Fruit fly (Drosophila melanogaster) whole organism, embryonic: ENCODE results near the gene CG33631.

Experiments used
- Adf1 ChIP-seq: fragments of 200-800 bp; sonication (Bioruptor generic); IDR thresholded peaks from 2 replicates; pipeline ENCODE4 v1.3.6; 2022; ENCODE audit warnings: missing biosample characterization, missing genetic modification characterization
- CG11247 ChIP-seq: fragments of 200-800 bp; sonication (Bioruptor generic); IDR thresholded peaks from 2 replicates; pipeline ENCODE4 v1.3.6; 2022; ENCODE audit warnings: missing biosample characterization, missing genetic modification characterization
- CG13894 ChIP-seq: fragments of 200-800 bp; sonication (Bioruptor generic); optimal IDR thresholded peaks from 3 replicates; lab custom pipeline; 2018; ENCODE audit warnings: missing biosample characterization, mild to moderate bottlenecking, missing genetic modification characterization, moderate library complexity
- CG14014 ChIP-seq: fragments of 200-800 bp; sonication (Bioruptor generic); IDR thresholded peaks from 2 replicates; pipeline ENCODE4 v1.3.6; 2022; ENCODE audit warnings: missing biosample characterization, missing genetic modification characterization
- CG14710 ChIP-seq: fragments of 200-800 bp; sonication (Bioruptor generic); optimal IDR thresholded peaks from 3 replicates; lab custom pipeline; 2019; ENCODE audit warnings: missing biosample characterization, mild to moderate bottlenecking, missing genetic modification characterization, moderate library complexity
- CG15073 ChIP-seq: fragments of 200-800 bp; sonication (Bioruptor generic); optimal IDR thresholded peaks from 2 replicates; lab custom pipeline; 2016; ENCODE audit warnings: missing biosample characterization, missing genetic modification characterization
- CG15601 ChIP-seq: fragments of 200-800 bp; sonication (Bioruptor generic); optimal IDR thresholded peaks from 3 replicates; lab custom pipeline; 2019; ENCODE audit warnings: missing biosample characterization, mild to moderate bottlenecking, missing genetic modification characterization, moderate library complexity
- CG2116 ChIP-seq: fragments of 200-800 bp; sonication (Bioruptor generic); optimal IDR thresholded peaks from 3 replicates; lab custom pipeline; 2018; ENCODE audit warnings: missing biosample characterization, mild to moderate bottlenecking, missing genetic modification characterization
- CG30020 ChIP-seq: fragments of 200-800 bp; optimal IDR thresholded peaks from 2 replicates; lab custom pipeline; 2019; ENCODE audit warnings: missing biosample characterization, mild to moderate bottlenecking, missing genetic modification characterization, moderate library complexity
- CG3838 ChIP-seq: fragments of 200-800 bp; sonication (Bioruptor generic); optimal IDR thresholded peaks from 3 replicates; lab custom pipeline; 2016; ENCODE audit warnings: missing biosample characterization, missing genetic modification characterization
- CG42726 ChIP-seq: fragments of 200-800 bp; sonication (Bioruptor generic); IDR thresholded peaks from 2 replicates; pipeline ENCODE4 v1.3.6; 2022; ENCODE audit warnings: missing biosample characterization, missing genetic modification characterization; ENCODE audit not compliant: partially characterized antibody
- CG43689 ChIP-seq: fragments of 200-800 bp; sonication (Bioruptor generic); IDR thresholded peaks from 2 replicates; pipeline ENCODE4 v1.3.6; 2022; ENCODE audit warnings: missing biosample characterization, missing genetic modification characterization
- CG4730 ChIP-seq: fragments of 200-800 bp; sonication (Bioruptor generic); IDR thresholded peaks from 2 replicates; pipeline ENCODE4 v1.3.6; 2022; ENCODE audit warnings: missing biosample characterization, missing genetic modification characterization
- CG6791 ChIP-seq: fragments of 200-800 bp; sonication (Bioruptor generic); IDR thresholded peaks from 3 replicates; pipeline ENCODE4 v1.3.6; 2022; ENCODE audit warnings: missing biosample characterization, missing genetic modification characterization; ENCODE audit not compliant: partially characterized antibody
- CG7745 ChIP-seq: fragments of 200-800 bp; sonication (Bioruptor generic); optimal IDR thresholded peaks from 2 replicates; lab custom pipeline; 2018; ENCODE audit warnings: missing biosample characterization, mild to moderate bottlenecking, missing genetic modification characterization, moderate library complexity
- CG8281 ChIP-seq: fragments of 200-800 bp; sonication (Bioruptor generic); optimal IDR thresholded peaks from 2 replicates; lab custom pipeline; 2018; ENCODE audit warnings: missing biosample characterization, mild to moderate bottlenecking, missing genetic modification characterization, moderate library complexity
- CG9817 ChIP-seq: fragments of 200-800 bp; sonication (Bioruptor generic); optimal IDR thresholded peaks from 2 replicates; lab custom pipeline; 2018; ENCODE audit warnings: missing biosample characterization, mild to moderate bottlenecking, missing genetic modification characterization, moderate library complexity
- Dbx ChIP-seq: fragments of 200-800 bp; sonication (Bioruptor generic); IDR thresholded peaks from 3 replicates; pipeline ENCODE4 v1.3.6; 2022; ENCODE audit warnings: missing biosample characterization, missing genetic modification characterization
- Fer1 ChIP-seq: fragments of 200-800 bp; sonication (Bioruptor generic); optimal IDR thresholded peaks from 2 replicates; lab custom pipeline; 2017; ENCODE audit warnings: missing biosample characterization, mild to moderate bottlenecking, missing genetic modification characterization
- MTF-1 ChIP-seq: fragments of 200-800 bp; sonication (Bioruptor generic); optimal IDR thresholded peaks from 2 replicates; lab custom pipeline; 2018; ENCODE audit warnings: missing biosample characterization, mild to moderate bottlenecking, missing genetic modification characterization, borderline replicate concordance
- Myb ChIP-seq: fragments of 200-800 bp; sonication (Bioruptor generic); optimal IDR thresholded peaks from 2 replicates; lab custom pipeline; 2016; ENCODE audit warnings: missing biosample characterization, missing genetic modification characterization
- NC2β ChIP-seq: fragments of 200-800 bp; sonication (Bioruptor generic); optimal IDR thresholded peaks from 2 replicates; lab custom pipeline; 2016; ENCODE audit warnings: missing biosample characterization, missing genetic modification characterization
- NfI ChIP-seq: fragments of 200-800 bp; sonication (Bioruptor generic); optimal IDR thresholded peaks from 3 replicates; lab custom pipeline; 2018; ENCODE audit warnings: missing biosample characterization, mild to moderate bottlenecking, missing genetic modification characterization, moderate library complexity
- PHDP ChIP-seq: fragments of 200-800 bp; sonication (Bioruptor generic); optimal IDR thresholded peaks from 3 replicates; lab custom pipeline; 2018; ENCODE audit warnings: missing biosample characterization, mild to moderate bottlenecking, missing genetic modification characterization, moderate library complexity
- Scr ChIP-seq: fragments of 200-800 bp; sonication (Bioruptor generic); IDR thresholded peaks from 2 replicates; pipeline ENCODE4 v1.3.6; 2022; ENCODE audit warnings: missing biosample characterization, missing genetic modification characterization; ENCODE audit not compliant: partially characterized antibody
- Ssrp ChIP-seq: fragments of 200-800 bp; sonication (Bioruptor generic); optimal IDR thresholded peaks from 2 replicates; lab custom pipeline; 2018; ENCODE audit warnings: missing biosample characterization, mild to moderate bottlenecking, missing genetic modification characterization, moderate library complexity
- Vsx1 ChIP-seq: fragments of 200-800 bp; sonication (Bioruptor generic); optimal IDR thresholded peaks from 2 replicates; lab custom pipeline; 2017; ENCODE audit warnings: missing biosample characterization, mild to moderate bottlenecking, missing genetic modification characterization, missing genetic modification reagents
- ash1 ChIP-seq: fragments of 200-800 bp; sonication (Bioruptor generic); optimal IDR thresholded peaks from 2 replicates; lab custom pipeline; 2018; ENCODE audit warnings: missing biosample characterization, mild to moderate bottlenecking, missing genetic modification characterization
- caup ChIP-seq: fragments of 200-800 bp; sonication (Bioruptor generic); optimal IDR thresholded peaks from 3 replicates; lab custom pipeline; 2017; ENCODE audit warnings: missing biosample characterization, mild to moderate bottlenecking, missing genetic modification characterization, moderate library complexity; ENCODE audit not compliant: severe bottlenecking
- cg ChIP-seq: fragments of 200-800 bp; sonication (Bioruptor generic); optimal IDR thresholded peaks from 3 replicates; lab custom pipeline; 2019; ENCODE audit warnings: missing biosample characterization, mild to moderate bottlenecking, missing genetic modification characterization, moderate library complexity
- chinmo ChIP-seq: fragments of 200-800 bp; sonication (Bioruptor generic); IDR thresholded peaks from 4 replicates; pipeline ENCODE4 v1.3.6; 2022; ENCODE audit warnings: missing biosample characterization, missing genetic modification characterization; ENCODE audit not compliant: partially characterized antibody
- crol ChIP-seq: fragments of 200-800 bp; sonication (Bioruptor generic); IDR thresholded peaks from 2 replicates; pipeline ENCODE4 v1.3.6; 2022; ENCODE audit warnings: missing biosample characterization, missing genetic modification characterization
- dpn ChIP-seq, 2 experiments: fragments of 200-800 bp; sonication (Bioruptor generic); optimal IDR thresholded peaks; 3 replicates each; lab custom pipeline; 2016; ENCODE audit warnings: missing biosample characterization in 2 of 2, missing genetic modification characterization in 2 of 2
- jing ChIP-seq: fragments of 200-800 bp; sonication (Bioruptor generic); optimal IDR thresholded peaks from 2 replicates; lab custom pipeline; 2018; ENCODE audit warnings: missing biosample characterization, mild to moderate bottlenecking, missing genetic modification characterization
- klu ChIP-seq: fragments of 200-800 bp; sonication (Bioruptor generic); IDR thresholded peaks from 2 replicates; pipeline ENCODE4 v1.3.6; 2022; ENCODE audit warnings: missing biosample characterization, missing genetic modification characterization
- mld ChIP-seq: fragments of 200-800 bp; sonication (Bioruptor generic); IDR thresholded peaks from 3 replicates; pipeline ENCODE4 v1.3.6; 2022; ENCODE audit warnings: missing biosample characterization, missing genetic modification characterization; ENCODE audit not compliant: partially characterized antibody
- nerfin-2 ChIP-seq: fragments of 200-800 bp; sonication (Bioruptor generic); IDR thresholded peaks from 2 replicates; pipeline ENCODE4 v1.3.6; 2022; ENCODE audit warnings: missing biosample characterization, missing genetic modification characterization; ENCODE audit not compliant: partially characterized antibody
- nom ChIP-seq: fragments of 200-800 bp; sonication (Bioruptor generic); optimal IDR thresholded peaks from 2 replicates; lab custom pipeline; 2017; ENCODE audit warnings: missing biosample characterization, missing genetic modification characterization, mild to moderate bottlenecking, moderate library complexity, missing genetic modification reagents
- peb ChIP-seq: fragments of 200-800 bp; sonication (Bioruptor generic); IDR thresholded peaks from 2 replicates; pipeline ENCODE4 v1.3.6; 2022; ENCODE audit warnings: missing biosample characterization, missing genetic modification characterization
- phol ChIP-seq: fragments of 200-800 bp; sonication (Bioruptor generic); optimal IDR thresholded peaks from 3 replicates; lab custom pipeline; 2018; ENCODE audit warnings: missing biosample characterization, mild to moderate bottlenecking, missing genetic modification characterization, moderate library complexity
- ranshi ChIP-seq: fragments of 200-800 bp; sonication (Bioruptor generic); IDR thresholded peaks from 2 replicates; pipeline ENCODE4 v1.3.6; 2022; ENCODE audit warnings: missing biosample characterization, missing genetic modification characterization
- ro ChIP-seq: fragments of 200-800 bp; sonication (Bioruptor generic); IDR thresholded peaks from 2 replicates; pipeline ENCODE4 v1.3.6; 2022; ENCODE audit warnings: missing biosample characterization, missing genetic modification characterization
- sug ChIP-seq: fragments of 200-800 bp; optimal IDR thresholded peaks from 2 replicates; lab custom pipeline; 2019; ENCODE audit warnings: missing biosample characterization, mild to moderate bottlenecking, missing genetic modification characterization, moderate library complexity
- tna ChIP-seq: fragments of 200-800 bp; sonication (Bioruptor generic); IDR thresholded peaks from 2 replicates; pipeline ENCODE4 v1.3.6; 2022; ENCODE audit warnings: missing biosample characterization, missing genetic modification characterization; ENCODE audit not compliant: partially characterized antibody
- trem ChIP-seq: fragments of 200-800 bp; optimal IDR thresholded peaks from 3 replicates; lab custom pipeline; 2019; ENCODE audit warnings: missing biosample characterization, mild to moderate bottlenecking, missing genetic modification characterization, moderate library complexity
- unpg ChIP-seq: fragments of 200-800 bp; sonication (Bioruptor generic); optimal IDR thresholded peaks from 3 replicates; lab custom pipeline; 2018; ENCODE audit warnings: missing biosample characterization, mild to moderate bottlenecking, missing genetic modification characterization, moderate library complexity
- wek ChIP-seq: fragments of 200-800 bp; sonication (Bioruptor generic); optimal IDR thresholded peaks from 3 replicates; lab custom pipeline; 2018; ENCODE audit warnings: missing biosample characterization, mild to moderate bottlenecking, missing genetic modification characterization, moderate library complexity

Gene CG33631

dm6 chr3R:10100498-10101196 is 36.8 kb downstream of the CG33631 start (continued):
- TF ChIP-seq CG4730 (GFP tag; lab: Robert Waterston, UW) (0 out of 2 replicates have a peak, but pooled peaks have one; percentile 18), CG13894 (tag; lab: Kevin White, UChicago) (no peak), CG2116 (GFP tag; lab: Kevin White, UChicago) (no peak), Fer1 (peak; percentile 65), tna (GFP tag; lab: Robert Waterston, UW) (peak; percentile 40; the same call in 1 of the 2 replicates), CG7745 (tag; lab: Kevin White, UChicago) (no peak), CG15073 (GFP tag; lab: Kevin White, UChicago) (no peak), CG14710 (tag; lab: Kevin White, UChicago) (no peak), Ssrp (no peak), MTF-1 (GFP tag; lab: Kevin White, UChicago) (peak; percentile 17), CG9817 (tag; lab: Kevin White, UChicago) (no peak), Adf1 (GFP tag; lab: Robert Waterston, UW) (peak; percentile 32; the same call in 1 of the 2 replicates), NfI (GFP tag; lab: Kevin White, UChicago) (peak; percentile 48), CG30020 (tag; lab: Kevin White, UChicago) (no peak), peb (GFP tag; lab: Robert Waterston, UW) (0 out of 2 replicates have a peak, but pooled peaks have one; percentile 31), ro (GFP tag; lab: Robert Waterston, UW) (no peak), sug (tag; lab: Kevin White, UChicago) (peak; percentile 56), CG14014 (GFP tag; lab: Robert Waterston, UW) (peak; percentile 40; the same call in 1 of the 2 replicates), PHDP (tag; lab: Kevin White, UChicago) (peak; percentile 6), Myb (peak; percentile 99), Scr (GFP tag; lab: Robert Waterston, UW) (no peak), CG6791 (GFP tag; lab: Robert Waterston, UW) (no peak), wek (no peak), dpn (GFP tag; optimal IDR thresholded peaks at IDR 0.05; lab: Kevin White, UChicago) (peak in 1 of 2 experiments; percentile 44), cg (GFP tag; lab: Kevin White, UChicago) (no peak), Dbx (GFP tag; lab: Robert Waterston, UW) (peak; percentile 77; the same call in 2 of the 3 replicates), trem (tag; lab: Kevin White, UChicago) (no peak), CG15601 (no peak), nom (GFP tag; lab: Kevin White, UChicago) (no peak), Vsx1 (GFP tag; lab: Kevin White, UChicago) (no peak), CG11247 (GFP tag; lab: Robert Waterston, UW) (peak; percentile 64), CG42726 (GFP tag; lab: Robert Waterston, UW) (peak; percentile 44; the same call in 1 of the 2 replicates), ash1 (GFP tag; lab: Kevin White, UChicago) (peak; percentile 1), jing (GFP tag; lab: Kevin White, UChicago) (no peak), ranshi (peak; percentile 41; the same call in 1 of the 2 replicates), mld (GFP tag; lab: Robert Waterston, UW) (no peak), CG8281 (no peak), klu (GFP tag; lab: Robert Waterston, UW) (no peak), unpg (no peak), CG3838 (GFP tag; lab: Kevin White, UChicago) (no peak), NC2β (GFP tag; lab: Kevin White, UChicago) (peak; percentile 34), CG43689 (GFP tag; lab: Robert Waterston, UW) (no peak), chinmo (GFP tag; lab: Robert Waterston, UW) (peak; percentile 82; the same call in 2 of the 4 replicates), crol (GFP tag; lab: Robert Waterston, UW) (peak; percentile 98), caup (GFP tag; lab: Kevin White, UChicago) (peak; percentile 45), phol (tag; lab: Kevin White, UChicago) (peak; percentile 0), nerfin-2 (GFP tag; lab: Robert Waterston, UW) (peak; percentile 29; the same call in 1 of the 2 replicates)
